Worm (Caenorhabditis elegans): ENCODE measurements around the gene B0035.22.

B0035.22 gene

DNA sequence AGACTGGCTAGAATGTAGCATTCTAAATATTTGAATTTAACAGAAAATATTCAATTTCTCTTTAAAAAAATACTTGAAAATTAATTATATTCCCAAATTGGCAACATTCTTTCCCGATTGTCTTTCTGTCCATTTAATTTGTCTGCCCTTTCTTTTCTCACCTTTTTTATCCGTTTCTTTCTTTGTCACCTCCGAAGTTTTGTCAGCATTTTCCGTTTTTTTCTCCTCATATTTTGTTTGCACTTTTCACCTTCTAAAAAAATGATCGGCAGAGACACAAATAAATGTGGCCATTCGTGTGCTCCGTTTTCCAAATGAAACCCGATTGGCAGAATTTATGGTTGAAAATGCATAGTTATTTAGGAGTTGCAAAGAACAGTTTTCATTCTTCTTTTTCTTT, 1.2 kb downstream of the B0035.22 start:
- TF ChIP-seq efl-1 (optimal IDR thresholded peaks at IDR 0.05) (no peak), efl-1 (GFP tag; optimal IDR thresholded peaks at IDR 0.05 in 1 of 2) (no peak), nhr-85 (tag) (peak; percentile 31), lin-14 (GFP tag; optimal IDR thresholded peaks at IDR 0.05) (peak; percentile 51), skn-1 (tag; optimal IDR thresholded peaks at IDR 0.05) (peak; percentile 78)

DNA sequence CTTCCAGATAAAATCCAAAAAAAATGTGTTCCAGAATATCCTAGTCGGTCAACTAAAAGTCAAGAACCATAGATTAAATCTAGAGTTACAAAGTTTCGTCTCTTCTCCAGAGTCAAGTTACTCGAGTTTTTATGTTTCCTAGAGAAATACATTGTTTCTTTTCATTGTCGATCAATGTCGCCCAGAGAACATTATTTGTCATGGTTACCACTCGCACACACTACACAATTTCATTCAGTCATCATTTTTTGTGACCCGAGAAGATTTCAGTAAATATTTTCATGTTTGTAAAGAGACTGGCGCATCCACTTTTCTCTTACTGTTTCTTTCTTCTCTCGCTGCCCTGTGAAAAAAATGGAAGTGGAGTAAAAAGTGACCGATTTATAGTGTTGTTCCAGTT, 1.7 kb downstream of the B0035.22 start:
- TF ChIP-seq lin-35 (GFP tag; optimal IDR thresholded peaks at IDR 0.05) (no peak), skn-1 (tag; optimal IDR thresholded peaks at IDR 0.05) (peak; percentile 31), lin-14 (GFP tag; optimal IDR thresholded peaks at IDR 0.05) (no peak), hpl-2 (GFP tag; optimal IDR thresholded peaks at IDR 0.05) (no peak), nhr-85 (tag) (peak; percentile 53)

DNA sequence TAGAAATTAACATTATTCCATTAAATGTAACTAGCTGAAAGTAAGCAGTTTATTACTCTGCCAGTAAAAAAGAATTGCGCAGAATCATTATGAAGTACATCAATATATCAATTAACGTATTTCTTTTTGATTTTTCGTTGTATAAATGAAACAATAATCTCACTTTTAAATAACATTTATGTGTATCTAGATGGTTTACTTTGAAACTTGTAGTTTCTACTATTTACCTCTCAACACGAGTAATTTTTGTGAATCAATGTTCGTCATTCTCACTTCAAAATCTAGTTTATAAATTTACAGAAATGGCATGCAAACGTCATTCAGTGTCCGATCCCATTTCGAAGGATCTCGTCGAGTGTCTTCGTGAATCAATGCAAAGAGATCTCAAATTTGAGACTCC, 2.2 kb downstream of the B0035.22 start, which contains the start of gene gspd-1:
gspd-1 (plus strand) TSS at position 301 of the 400 bp plus-strand sequence.
- TF ChIP-seq tlp-1 (tag; optimal IDR thresholded peaks at IDR 0.05): no peak
- no peak for TF ChIP-seq C16A3.4 (tag; optimal IDR thresholded peaks at IDR 0.05)
- no peak for TF ChIP-seq mdl-1 (tag; optimal IDR thresholded peaks at IDR 0.05)
- no peak for TF ChIP-seq swsn-7 (tag; optimal IDR thresholded peaks at IDR 0.05)

DNA sequence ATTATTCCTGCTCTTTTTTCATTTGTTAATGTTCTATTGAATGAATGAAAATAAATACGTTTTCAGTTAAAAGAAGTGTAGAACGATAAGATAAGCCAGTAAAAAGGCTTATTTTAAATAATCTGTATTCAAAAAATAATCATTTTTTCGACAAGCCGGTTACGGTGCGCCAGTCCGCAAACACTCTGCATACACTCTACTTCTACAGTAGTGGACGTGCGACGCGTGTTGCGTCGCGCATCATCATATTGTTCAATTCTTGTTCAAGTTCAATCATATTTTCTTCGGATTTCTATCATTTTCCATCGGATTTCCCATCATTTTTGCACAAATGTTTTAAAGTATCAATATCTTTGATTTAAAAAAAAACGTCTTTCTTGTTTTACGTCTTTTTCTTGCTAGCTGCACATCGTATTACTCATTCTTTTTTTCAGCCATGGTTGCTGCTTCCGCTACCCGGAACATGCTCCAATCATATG, 5.0 kb downstream of the B0035.22 start, which contains the start of gene B0035.18:
B0035.18 (plus strand) TSS at position 429 of the 479 bp plus-strand sequence.
- TF ChIP-seq ceh-63 (GFP tag; optimal IDR thresholded peaks at IDR 0.05): no peak
- peak in 1 of 2 experiments; percentile 40 for TF ChIP-seq lsy-2 (tag; optimal IDR thresholded peaks at IDR 0.05)

DNA sequence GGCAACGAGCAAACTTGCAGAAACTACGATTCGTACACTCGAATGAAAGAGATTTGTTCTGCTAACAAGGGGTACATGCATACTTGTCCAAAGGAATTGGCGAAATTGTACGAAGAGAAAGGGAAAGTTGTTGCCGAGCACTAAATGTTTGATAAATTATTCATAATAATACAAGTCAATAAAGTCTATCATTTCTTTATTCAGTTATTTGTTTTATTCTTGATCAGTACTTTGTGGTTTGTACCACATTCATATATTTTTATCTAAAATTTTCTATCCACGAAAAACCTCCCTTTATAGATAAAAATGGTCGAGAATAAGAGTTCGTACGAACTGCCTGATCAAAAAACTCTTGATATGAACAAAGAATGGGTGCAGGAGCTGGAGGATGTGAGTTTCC, 5.5 kb downstream of the B0035.22 start, which contains the start of gene edg-1:
edg-1 (plus strand) TSS at position 301 of the 400 bp plus-strand sequence.
- no peak for TF ChIP-seq mef-2 (tag; optimal IDR thresholded peaks at IDR 0.05)
- no peak for TF ChIP-seq vab-15 (tag; optimal IDR thresholded peaks at IDR 0.05)
- no peak for TF ChIP-seq tlp-1 (tag; optimal IDR thresholded peaks at IDR 0.05)
- TF ChIP-seq ceh-90 (tag; optimal IDR thresholded peaks at IDR 0.05): no peak
- no peak for TF ChIP-seq jun-1 (tag; optimal IDR thresholded peaks at IDR 0.05)
- TF ChIP-seq nhr-237 (tag; optimal IDR thresholded peaks at IDR 0.05): no peak
- no peak for TF ChIP-seq Y116A8C.19 (tag; optimal IDR thresholded peaks at IDR 0.05; ENCODE audit: borderline replicate concordance)
- TF ChIP-seq nhr-84 (tag; optimal IDR thresholded peaks at IDR 0.05): no peak
- no peak for TF ChIP-seq swsn-7 (tag; optimal IDR thresholded peaks at IDR 0.05)
- TF ChIP-seq ama-1 (optimal IDR thresholded peaks at IDR 0.05): no peak
- no peak for TF ChIP-seq nhr-20 (tag; optimal IDR thresholded peaks at IDR 0.05)
- TF ChIP-seq nhr-47 (tag; optimal IDR thresholded peaks at IDR 0.05): no peak
- TF ChIP-seq ces-1 (GFP tag; optimal IDR thresholded peaks at IDR 0.05): no peak
- no peak for TF ChIP-seq xbp-1 (tag; optimal IDR thresholded peaks at IDR 0.05)
- TF ChIP-seq sup-37 (GFP tag; optimal IDR thresholded peaks at IDR 0.05): no peak
- TF ChIP-seq lin-39 (tag; optimal IDR thresholded peaks at IDR 0.05): no peak
- no peak for TF ChIP-seq hlh-17 (GFP tag; optimal IDR thresholded peaks at IDR 0.05; ENCODE audit: borderline replicate concordance)
- TF ChIP-seq unc-130 (tag; optimal IDR thresholded peaks at IDR 0.05): no peak

DNA sequence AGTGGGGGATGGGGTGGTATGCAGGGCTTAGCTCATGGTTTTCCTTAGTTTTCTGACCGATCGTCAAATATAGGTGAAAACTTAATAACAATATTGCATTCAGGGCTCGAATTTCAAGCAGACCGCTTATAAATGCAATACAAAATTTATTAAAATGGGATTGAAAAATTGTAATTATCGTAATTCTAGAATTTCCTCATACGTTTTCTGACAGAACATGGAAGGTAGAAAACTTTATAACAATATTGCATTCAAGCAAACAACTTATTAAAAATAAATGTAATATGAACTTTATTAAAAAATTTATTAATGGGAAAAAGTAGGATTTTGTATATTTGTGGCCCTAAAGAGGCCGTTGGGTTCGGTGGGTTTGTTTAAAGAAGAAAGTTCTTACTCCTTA, 8.7 kb downstream of the B0035.22 start:
- no peak for TF ChIP-seq isw-1 (GFP tag; IDR thresholded peaks at IDR 0.05)
- TF ChIP-seq aha-1 (tag; optimal IDR thresholded peaks at IDR 0.05): no peak
- no peak for TF ChIP-seq nhr-19 (GFP tag; conservative IDR thresholded peaks at IDR 0.05)
- TF ChIP-seq mef-2 (tag; optimal IDR thresholded peaks at IDR 0.05): no peak
- no peak for TF ChIP-seq ztf-11 (tag; optimal IDR thresholded peaks at IDR 0.05)
- no peak for TF ChIP-seq unc-98 (GFP tag; IDR thresholded peaks at IDR 0.05)
- no peak for TF ChIP-seq mab-9 (GFP tag; IDR thresholded peaks at IDR 0.05)
- TF ChIP-seq ztf-4 (tag; optimal IDR thresholded peaks at IDR 0.05): no peak
- TF ChIP-seq nhr-47 (tag; optimal IDR thresholded peaks at IDR 0.05): no peak
- no peak for TF ChIP-seq fos-1 (tag; optimal IDR thresholded peaks at IDR 0.05)
- TF ChIP-seq zip-4 (GFP tag; optimal IDR thresholded peaks at IDR 0.05): no peak
- no peak for TF ChIP-seq unc-86 (tag; optimal IDR thresholded peaks at IDR 0.05)
- no peak for TF ChIP-seq hlh-4 (tag; optimal IDR thresholded peaks at IDR 0.05)
- no peak for TF ChIP-seq sup-37 (GFP tag; optimal IDR thresholded peaks at IDR 0.05)
- no peak for TF ChIP-seq ceh-63 (GFP tag; optimal IDR thresholded peaks at IDR 0.05)
- TF ChIP-seq zag-1 (tag; optimal IDR thresholded peaks at IDR 0.05): no peak

Measured in whole organism, L1 larva.